Worm (Caenorhabditis elegans): ENCODE data around the gene col-103.
"Not testable (repeated sequence)": the region's sequence is repeated elsewhere in the genome, so short reads cannot be mapped to it uniquely, and the experiment has no call there.

Gene col-103

ce11 chrIV:771061-771460 is 7.6 kb upstream of the col-103 start, which contains the start of gene F56B3.9:
Gene F56B3.9, plus strand, starts transcription at chrIV:771361.
- TF ChIP-seq aly-1 (tag; optimal IDR thresholded peaks at IDR 0.05); sea-1 (GFP tag; conservative IDR thresholded peaks at IDR 0.05); tbx-37 (GFP tag; conservative IDR thresholded peaks at IDR 0.05): not testable (repeated sequence)

ce11 chrIV:768312-768711 is 4.8 kb upstream of the col-103 start, which contains the start of gene F56B3.2:
Gene F56B3.2, minus strand, starts transcription at chrIV:768584.
- TF ChIP-seq hmbx-1 (tag; optimal IDR thresholded peaks at IDR 0.05), result no peak
- TF ChIP-seq tra-4 (tag; optimal IDR thresholded peaks at IDR 0.05), result no peak
- no peak for TF ChIP-seq sea-1 (GFP tag; conservative IDR thresholded peaks at IDR 0.05)
- no peak for TF ChIP-seq ets-7 (tag; optimal IDR thresholded peaks at IDR 0.05)
- TF ChIP-seq ama-1 (optimal IDR thresholded peaks at IDR 0.05), result no peak
- no peak for TF ChIP-seq tbx-37 (GFP tag; conservative IDR thresholded peaks at IDR 0.05)
- no peak for TF ChIP-seq F13C5.2 (tag; optimal IDR thresholded peaks at IDR 0.05)
- no peak for TF ChIP-seq ceh-36 (tag; optimal IDR thresholded peaks at IDR 0.05)
- no peak for TF ChIP-seq flt-1 (GFP tag; IDR thresholded peaks at IDR 0.05)
- TF ChIP-seq ceh-13 (GFP tag; optimal IDR thresholded peaks at IDR 0.05), result no peak
- TF ChIP-seq hnd-1 (tag; optimal IDR thresholded peaks at IDR 0.05), result no peak
- no peak for TF ChIP-seq pes-1 (GFP tag; IDR thresholded peaks at IDR 0.05)

- TF ChIP-seq F13C5.2 (tag; optimal IDR thresholded peaks at IDR 0.05), result no peak
- TF ChIP-seq tbx-11 (GFP tag; IDR thresholded peaks at IDR 0.05), result no peak
- TF ChIP-seq hmg-4 (GFP tag; optimal IDR thresholded peaks at IDR 0.05), result no peak
- no peak for TF ChIP-seq ama-1 (optimal IDR thresholded peaks at IDR 0.05)
- no peak for TF ChIP-seq ceh-36 (tag; optimal IDR thresholded peaks at IDR 0.05)
- no peak for TF ChIP-seq hmbx-1 (tag; optimal IDR thresholded peaks at IDR 0.05)
- no peak for TF ChIP-seq B0310.2 (tag; optimal IDR thresholded peaks at IDR 0.05)
- TF ChIP-seq scrt-1 (GFP tag; IDR thresholded peaks at IDR 0.05), result no peak
- no peak for TF ChIP-seq hnd-1 (tag; optimal IDR thresholded peaks at IDR 0.05)
Measured at ce11 chrIV:762486-763376, 747 bp downstream of the col-103 start.

ce11 chrIV:762016-762459 is 1.4 kb downstream of the col-103 start:
- TF ChIP-seq hmg-4 (GFP tag; optimal IDR thresholded peaks at IDR 0.05), result no peak
- no peak for TF ChIP-seq scrt-1 (GFP tag; IDR thresholded peaks at IDR 0.05)
- TF ChIP-seq tbx-11 (GFP tag; IDR thresholded peaks at IDR 0.05), result no peak
- TF ChIP-seq flt-1 (GFP tag; IDR thresholded peaks at IDR 0.05), result no peak
- no peak for TF ChIP-seq ceh-13 (GFP tag; optimal IDR thresholded peaks at IDR 0.05)
- no peak for TF ChIP-seq ceh-36 (tag; optimal IDR thresholded peaks at IDR 0.05)
- no peak for TF ChIP-seq pes-1 (GFP tag; IDR thresholded peaks at IDR 0.05)

- no peak for TF ChIP-seq B0310.2 (tag; optimal IDR thresholded peaks at IDR 0.05)
- no peak for TF ChIP-seq tbx-11 (GFP tag; IDR thresholded peaks at IDR 0.05)
- no peak for TF ChIP-seq aly-1 (tag; optimal IDR thresholded peaks at IDR 0.05)
- TF ChIP-seq scrt-1 (GFP tag; IDR thresholded peaks at IDR 0.05), result no peak
- no peak for TF ChIP-seq F13C5.2 (tag; optimal IDR thresholded peaks at IDR 0.05)
- TF ChIP-seq ceh-13 (GFP tag; optimal IDR thresholded peaks at IDR 0.05), result no peak
- no peak for TF ChIP-seq tra-4 (tag; optimal IDR thresholded peaks at IDR 0.05)
- no peak for TF ChIP-seq hmbx-1 (tag; optimal IDR thresholded peaks at IDR 0.05)
Measured at ce11 chrIV:760267-760666, 3.2 kb downstream of the col-103 start, which contains the start of gene gst-40. Gene gst-40, plus strand, starts transcription at chrIV:760502.

- TF ChIP-seq sea-1 (GFP tag; conservative IDR thresholded peaks at IDR 0.05), result no peak
- TF ChIP-seq hnd-1 (tag; optimal IDR thresholded peaks at IDR 0.05), result no peak
- TF ChIP-seq ama-1 (optimal IDR thresholded peaks at IDR 0.05), result no peak
Measured at ce11 chrIV:757548-757947, 5.9 kb downstream of the col-103 start.

- TF ChIP-seq pes-1 (GFP tag; IDR thresholded peaks at IDR 0.05), result no peak
- no peak for TF ChIP-seq tbx-11 (GFP tag; IDR thresholded peaks at IDR 0.05)
- no peak for TF ChIP-seq B0310.2 (tag; optimal IDR thresholded peaks at IDR 0.05)
- TF ChIP-seq tbx-37 (GFP tag; conservative IDR thresholded peaks at IDR 0.05), result no peak
- TF ChIP-seq hmg-4 (GFP tag; optimal IDR thresholded peaks at IDR 0.05), result no peak
- TF ChIP-seq tra-4 (tag; optimal IDR thresholded peaks at IDR 0.05), result no peak
Measured at ce11 chrIV:756956-757355, 6.5 kb downstream of the col-103 start.

ce11 chrIV:756421-756820 is 7.1 kb downstream of the col-103 start, which contains the start of gene srt-23:
Gene srt-23, plus strand, starts transcription at chrIV:756721.
- no peak for TF ChIP-seq F13C5.2 (tag; optimal IDR thresholded peaks at IDR 0.05)
- TF ChIP-seq hnd-1 (tag; optimal IDR thresholded peaks at IDR 0.05), result no peak
- no peak for TF ChIP-seq sea-1 (GFP tag; conservative IDR thresholded peaks at IDR 0.05)
- no peak for TF ChIP-seq flt-1 (GFP tag; IDR thresholded peaks at IDR 0.05)
- TF ChIP-seq hmg-4 (GFP tag; optimal IDR thresholded peaks at IDR 0.05), result no peak
- TF ChIP-seq scrt-1 (GFP tag; IDR thresholded peaks at IDR 0.05), result no peak
- no peak for TF ChIP-seq tra-4 (tag; optimal IDR thresholded peaks at IDR 0.05)
- TF ChIP-seq ama-1 (optimal IDR thresholded peaks at IDR 0.05), result no peak
